Worm (Caenorhabditis elegans): ENCODE measurements around the gene F52E10.4.

DNA sequence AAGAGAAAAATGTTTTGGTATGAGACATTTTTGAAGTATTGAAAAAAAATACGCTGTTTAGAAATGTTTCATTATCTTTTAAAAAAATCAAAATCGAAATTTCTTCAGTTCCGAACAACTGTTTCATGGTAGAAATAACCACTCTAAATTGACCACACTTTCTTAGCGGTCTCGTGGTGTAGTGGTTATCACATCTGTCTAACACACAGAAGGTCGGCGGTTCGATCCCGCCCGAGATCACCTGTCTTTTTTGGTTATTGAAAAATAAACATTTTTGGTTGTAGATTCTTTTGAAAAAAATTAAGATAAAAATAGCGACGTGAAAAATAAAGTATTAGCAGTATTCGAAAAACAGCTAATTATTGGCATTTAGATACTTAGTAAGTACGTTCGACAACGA, 7.6 kb upstream of the F52E10.4 start:
- no peak for TF ChIP-seq lin-15B (tag; optimal IDR thresholded peaks at IDR 0.05)
- no peak for TF ChIP-seq aly-2 (tag; optimal IDR thresholded peaks at IDR 0.05)
- TF ChIP-seq zag-1 (tag; optimal IDR thresholded peaks at IDR 0.05): no peak
- TF ChIP-seq pha-4 (tag; optimal IDR thresholded peaks at IDR 0.05): no peak
- no peak for TF ChIP-seq ceh-82 (tag; optimal IDR thresholded peaks at IDR 0.05)
- no peak for TF ChIP-seq ztf-4 (tag; optimal IDR thresholded peaks at IDR 0.05)
- TF ChIP-seq unc-39 (tag; optimal IDR thresholded peaks at IDR 0.05): no peak
- no peak for TF ChIP-seq nhr-12 (tag; optimal IDR thresholded peaks at IDR 0.05)
- no peak for TF ChIP-seq tbx-2 (tag; optimal IDR thresholded peaks at IDR 0.05)
- TF ChIP-seq nhr-28 (tag; optimal IDR thresholded peaks at IDR 0.05): no peak

All from whole organism, L3 larva.